Worm (Caenorhabditis elegans) whole organism, L1 larva: ENCODE measurements around the gene alh-3.

Source experiments
- F16B12.6 ChIP-seq: fragments of 150-350 bp; optimal IDR thresholded peaks from 2 replicates; lab custom pipeline; 2014; ENCODE audit warnings: missing biosample characterization, missing genetic modification characterization
- ama-1 ChIP-seq: fragments of 150-350 bp; optimal IDR thresholded peaks from 2 replicates; lab custom pipeline; 2014
- blmp-1 ChIP-seq: fragments of 150-350 bp; optimal IDR thresholded peaks from 2 replicates; lab custom pipeline; 2014; ENCODE audit warnings: missing biosample characterization, missing genetic modification characterization
- egl-27 ChIP-seq, 2 experiments: fragments of 150-350 bp in 1 of 2; sonication (generic microtip); optimal IDR thresholded peaks; 3 replicates each; lab custom pipeline; 2017 to 2018; ENCODE audit warnings: missing biosample characterization in 2 of 2, missing genetic modification characterization in 2 of 2, missing genetic modification reagents in 2 of 2
- fkh-10 ChIP-seq: sonication (generic microtip); optimal IDR thresholded peaks from 2 replicates; lab custom pipeline; 2017; ENCODE audit warnings: missing biosample characterization, missing genetic modification reagents, missing genetic modification characterization
- fos-1 ChIP-seq: fragments of 150-350 bp; optimal IDR thresholded peaks from 2 replicates; lab custom pipeline; 2014; ENCODE audit warnings: missing biosample characterization, missing genetic modification characterization
- hlh-17 ChIP-seq: fragments of 200-800 bp; sonication (Bioruptor generic); optimal IDR thresholded peaks from 2 replicates; lab custom pipeline; 2018; ENCODE audit warnings: missing genetic modification characterization, mild to moderate bottlenecking, missing compliant biosample characterization, moderate library complexity, borderline replicate concordance
- lin-39 ChIP-seq: fragments of 150-350 bp; optimal IDR thresholded peaks from 2 replicates; lab custom pipeline; 2014; ENCODE audit warnings: missing biosample characterization, missing genetic modification reagents, missing genetic modification characterization
- mdl-1 ChIP-seq, 2 experiments: fragments of 150-350 bp; optimal IDR thresholded peaks; 2 replicates each; lab custom pipeline; 2014 to 2017; ENCODE audit warnings: missing biosample characterization in 2 of 2, missing genetic modification characterization in 2 of 2, inconsistent platforms in 1 of 2
- skn-1 ChIP-seq: fragments of 150-350 bp; optimal IDR thresholded peaks from 2 replicates; lab custom pipeline; 2014; ENCODE audit warnings: missing biosample characterization, missing genetic modification characterization
- snpc-4 ChIP-seq: fragments of 150-350 bp; optimal IDR thresholded peaks from 2 replicates; lab custom pipeline; 2014; ENCODE audit warnings: missing biosample characterization, missing genetic modification characterization
- vab-15 ChIP-seq: sonication (generic microtip); optimal IDR thresholded peaks from 2 replicates; lab custom pipeline; 2017; ENCODE audit warnings: missing genotype, mild to moderate bottlenecking, missing genetic modification characterization, missing compliant biosample characterization

ce11 chrIV:11067003-11067402, 44.6 kb downstream of the alh-3 start, which contains the start of gene ttr-17:
- TF ChIP-seq snpc-4 (no peak), mdl-1 (tag; optimal IDR thresholded peaks at IDR 0.05; lab: Kevin White, UChicago) (no peak), lin-39 (tag; lab: Kevin White, UChicago) (peak; percentile 50), hlh-17 (GFP tag; lab: Kevin White, UChicago) (no peak), vab-15 (tag; lab: Kevin White, UChicago) (no peak), ama-1 (lab: Kevin White, UChicago) (no peak), fos-1 (no peak), blmp-1 (tag; lab: Kevin White, UChicago) (no peak), egl-27 (tag; optimal IDR thresholded peaks at IDR 0.05; lab: Kevin White, UChicago) (no peak), skn-1 (no peak), fkh-10 (no peak), F16B12.6 (tag; lab: Kevin White, UChicago) (no peak)
